Worm (Caenorhabditis elegans) whole organism, early embryonic: ENCODE results near the gene F14D7.12.
A peak's percentile ranks its signal among the peaks of the same experiment; 100 is the strongest.

Experiments used
- B0310.2 ChIP-seq: sonication (generic microtip); optimal IDR thresholded peaks from 2 replicates; lab custom pipeline; 2016; ENCODE audit warnings: mild to moderate bottlenecking, missing genetic modification characterization, missing compliant biosample characterization
- F13C5.2 ChIP-seq: sonication (generic microtip); optimal IDR thresholded peaks from 2 replicates; lab custom pipeline; 2017; ENCODE audit warnings: mild to moderate bottlenecking, missing genetic modification characterization, inconsistent platforms, missing compliant biosample characterization
- aly-1 ChIP-seq: sonication (generic microtip); optimal IDR thresholded peaks from 2 replicates; lab custom pipeline; 2016; ENCODE audit warnings: missing genetic modification characterization, missing compliant biosample characterization
- ama-1 ChIP-seq: fragments of 150-350 bp; optimal IDR thresholded peaks from 2 replicates; lab custom pipeline; 2014
- ceh-13 ChIP-seq: fragments of 200-800 bp; sonication (Bioruptor generic); optimal IDR thresholded peaks from 2 replicates; lab custom pipeline; 2018; ENCODE audit warnings: mild to moderate bottlenecking, missing genetic modification characterization, missing compliant biosample characterization
- ceh-36 ChIP-seq: sonication (generic microtip); optimal IDR thresholded peaks from 2 replicates; lab custom pipeline; 2016; ENCODE audit warnings: missing genetic modification characterization, inconsistent platforms, missing compliant biosample characterization
- ets-7 ChIP-seq: sonication (generic microtip); optimal IDR thresholded peaks from 2 replicates; lab custom pipeline; 2016; ENCODE audit warnings: missing genotype, missing genetic modification characterization, missing compliant biosample characterization
- flt-1 ChIP-seq: fragments of 200-800 bp; sonication (Bioruptor generic); IDR thresholded peaks from 2 replicates; pipeline ENCODE4 v1.3.6; 2022; ENCODE audit warnings: missing genetic modification characterization, missing compliant biosample characterization
- hmbx-1 ChIP-seq: sonication (generic microtip); optimal IDR thresholded peaks from 2 replicates; lab custom pipeline; 2016; ENCODE audit warnings: mild to moderate bottlenecking, missing genetic modification characterization, missing compliant biosample characterization
- hmg-4 ChIP-seq: fragments of 200-800 bp; sonication (Bioruptor generic); optimal IDR thresholded peaks from 2 replicates; lab custom pipeline; 2018; ENCODE audit warnings: mild to moderate bottlenecking, missing genetic modification characterization, missing compliant biosample characterization
- hnd-1 ChIP-seq: sonication (generic microtip); optimal IDR thresholded peaks from 2 replicates; lab custom pipeline; 2016; ENCODE audit warnings: missing genetic modification characterization, missing compliant biosample characterization
- pes-1 ChIP-seq: fragments of 200-800 bp; sonication (Bioruptor generic); IDR thresholded peaks from 2 replicates; pipeline ENCODE4 v1.3.6; 2022; ENCODE audit warnings: missing genetic modification reagents, missing genetic modification characterization, missing compliant biosample characterization
- scrt-1 ChIP-seq: fragments of 200-800 bp; sonication (Bioruptor generic); IDR thresholded peaks from 2 replicates; pipeline ENCODE4 v1.3.6; 2022; ENCODE audit warnings: missing genetic modification characterization, missing compliant biosample characterization
- sea-1 ChIP-seq: fragments of 200-800 bp; sonication (Bioruptor generic); conservative IDR thresholded peaks from 2 replicates; pipeline ENCODE4 v1.3.6; 2022; ENCODE audit warnings: missing genetic modification characterization, missing compliant biosample characterization
- tbx-11 ChIP-seq: fragments of 200-800 bp; sonication (Bioruptor generic); IDR thresholded peaks from 2 replicates; pipeline ENCODE4 v1.3.6; 2022; ENCODE audit warnings: missing genetic modification characterization, missing compliant biosample characterization
- tbx-37 ChIP-seq: fragments of 200-800 bp; sonication (Bioruptor generic); conservative IDR thresholded peaks from 2 replicates; pipeline ENCODE4 v1.3.6; 2022; ENCODE audit warnings: missing genetic modification reagents, missing genetic modification characterization, missing compliant biosample characterization
- tra-4 ChIP-seq: sonication (generic microtip); optimal IDR thresholded peaks from 2 replicates; lab custom pipeline; 2017; ENCODE audit warnings: missing genetic modification characterization, missing compliant biosample characterization

F14D7.12 gene

DNA sequence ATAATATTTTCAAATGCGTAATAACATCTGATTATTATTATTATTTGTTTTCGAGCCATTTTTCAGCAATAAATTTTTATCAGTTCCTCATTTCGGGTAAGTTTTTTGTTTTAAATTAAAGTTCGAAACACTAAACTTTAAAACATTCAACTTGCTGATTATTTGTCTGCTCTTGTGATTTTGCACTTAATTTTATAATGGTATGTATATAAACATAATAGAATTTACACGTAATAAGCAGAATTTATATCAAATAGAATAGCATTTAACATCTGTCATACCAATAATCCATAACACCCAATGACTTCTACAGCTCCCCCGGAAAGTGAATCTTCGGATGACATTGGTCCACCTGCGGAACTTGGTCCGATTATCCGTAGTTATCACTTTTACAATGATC, 33.3 kb downstream of the F14D7.12 start, which contains the start of gene srm-4:
Gene srm-4 (plus strand): TSS at position 301 of the 400 bp plus-strand sequence.
- TF ChIP-seq hmbx-1 (tag; lab: Kevin White, UChicago) (no peak), ama-1 (lab: Kevin White, UChicago) (no peak), tbx-37 (GFP tag; lab: Robert Waterston, UW) (no peak), ceh-13 (GFP tag; lab: Kevin White, UChicago) (no peak)

DNA sequence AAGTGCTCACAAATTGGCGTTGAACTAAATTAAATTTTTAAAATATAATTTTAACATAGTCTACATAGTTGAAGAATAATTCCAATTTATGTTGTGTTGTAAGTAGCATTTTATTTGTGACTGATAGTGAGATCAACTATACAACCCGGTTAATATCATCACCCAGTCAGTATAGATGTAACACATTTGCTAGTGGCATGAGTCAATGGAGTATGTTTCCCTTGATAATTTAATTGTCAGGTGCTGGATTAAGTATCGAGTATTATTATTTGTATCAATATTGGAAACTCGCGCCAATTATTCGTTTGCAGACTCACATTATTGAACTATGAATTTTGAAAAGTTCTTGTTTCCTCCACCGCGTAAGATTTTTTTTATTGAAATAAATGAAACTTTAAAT, 35.1 kb downstream of the F14D7.12 start, which contains the start of gene srm-5:
Gene srm-5 (plus strand): TSS at position 301 of the 400 bp plus-strand sequence.
- TF ChIP-seq hnd-1 (tag; lab: Kevin White, UChicago): no peak
- TF ChIP-seq flt-1 (GFP tag; lab: Robert Waterston, UW): no peak
- no peak for TF ChIP-seq aly-1 (tag; lab: Kevin White, UChicago)
- no peak for TF ChIP-seq tbx-11 (GFP tag; lab: Robert Waterston, UW)
- no peak for TF ChIP-seq ama-1 (lab: Kevin White, UChicago)
- TF ChIP-seq B0310.2 (tag; lab: Kevin White, UChicago): no peak
- TF ChIP-seq hmbx-1 (tag; lab: Kevin White, UChicago): no peak
- TF ChIP-seq ceh-36 (tag; lab: Kevin White, UChicago): no peak
- no peak for TF ChIP-seq tra-4 (tag; lab: Kevin White, UChicago)
- TF ChIP-seq hmg-4 (GFP tag; lab: Kevin White, UChicago): no peak
- no peak for TF ChIP-seq pes-1 (GFP tag; lab: Robert Waterston, UW)
- no peak for TF ChIP-seq scrt-1 (GFP tag; lab: Robert Waterston, UW)
- no peak for TF ChIP-seq ceh-13 (GFP tag; lab: Kevin White, UChicago)
- no peak for TF ChIP-seq sea-1
- no peak for TF ChIP-seq ets-7
- no peak for TF ChIP-seq F13C5.2 (tag; lab: Kevin White, UChicago)
- TF ChIP-seq tbx-37 (GFP tag; lab: Robert Waterston, UW): no peak

ce11 chrV:14336655-14337054, 36.8 kb downstream of the F14D7.12 start, which contains the start of gene srm-6:
Gene srm-6, plus strand, starts transcription at chrV:14336955.
- TF ChIP-seq scrt-1 (GFP tag; lab: Robert Waterston, UW) (no peak), hmbx-1 (tag; lab: Kevin White, UChicago) (no peak), sea-1 (no peak), aly-1 (tag; lab: Kevin White, UChicago) (no peak), tra-4 (tag; lab: Kevin White, UChicago) (no peak), B0310.2 (tag; lab: Kevin White, UChicago) (no peak), ceh-36 (tag; lab: Kevin White, UChicago) (no peak), ama-1 (lab: Kevin White, UChicago) (no peak), pes-1 (GFP tag; lab: Robert Waterston, UW) (no peak), ceh-13 (GFP tag; lab: Kevin White, UChicago) (no peak), hmg-4 (GFP tag; lab: Kevin White, UChicago) (no peak)

DNA sequence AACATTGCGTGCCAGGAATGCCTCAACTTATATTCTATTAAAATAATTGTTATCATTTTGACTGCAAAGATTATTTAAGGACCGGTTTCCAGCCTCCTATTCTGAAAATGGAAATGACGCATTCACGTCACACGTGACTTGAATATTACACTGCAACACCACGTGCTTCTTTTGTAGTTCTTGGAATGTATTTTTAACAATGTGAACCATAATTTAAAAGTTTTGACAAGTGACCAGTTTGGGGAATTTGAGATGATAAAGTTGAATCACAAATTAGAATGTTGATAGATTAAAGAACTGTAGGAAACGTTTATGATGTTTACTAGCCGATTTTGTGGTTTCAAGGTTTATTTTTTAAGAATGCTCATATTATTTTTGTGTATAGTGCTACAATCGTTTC, 41.9 kb downstream of the F14D7.12 start, which contains the start of gene F47B8.10:
Gene F47B8.10 (plus strand): TSS at position 301 of the 400 bp plus-strand sequence.
- TF ChIP-seq tbx-37 (GFP tag; lab: Robert Waterston, UW): no peak
- no peak for TF ChIP-seq tbx-11 (GFP tag; lab: Robert Waterston, UW)
- TF ChIP-seq hmg-4 (GFP tag; lab: Kevin White, UChicago): no peak
- no peak for TF ChIP-seq hnd-1 (tag; lab: Kevin White, UChicago)
- no peak for TF ChIP-seq hmbx-1 (tag; lab: Kevin White, UChicago)
- no peak for TF ChIP-seq ceh-36 (tag; lab: Kevin White, UChicago)
- TF ChIP-seq ceh-13 (GFP tag; lab: Kevin White, UChicago): no peak
- no peak for TF ChIP-seq sea-1
- no peak for TF ChIP-seq ama-1 (lab: Kevin White, UChicago)
- TF ChIP-seq flt-1 (GFP tag; lab: Robert Waterston, UW): no peak
- no peak for TF ChIP-seq ets-7
- no peak for TF ChIP-seq B0310.2 (tag; lab: Kevin White, UChicago)
- TF ChIP-seq aly-1 (tag; lab: Kevin White, UChicago): no peak
- no peak for TF ChIP-seq F13C5.2 (tag; lab: Kevin White, UChicago)
- TF ChIP-seq pes-1 (GFP tag; lab: Robert Waterston, UW): no peak
- no peak for TF ChIP-seq scrt-1 (GFP tag; lab: Robert Waterston, UW)
- no peak for TF ChIP-seq tra-4 (tag; lab: Kevin White, UChicago)

- peak; percentile 19; the same call in 1 of the 2 replicates for TF ChIP-seq tbx-37 (GFP tag; lab: Robert Waterston, UW)
- TF ChIP-seq ets-7: peak; percentile 28
- no peak for TF ChIP-seq ceh-36 (tag; lab: Kevin White, UChicago)
- no peak for TF ChIP-seq scrt-1 (GFP tag; lab: Robert Waterston, UW)
- no peak for TF ChIP-seq hmg-4 (GFP tag; lab: Kevin White, UChicago)
- no peak for TF ChIP-seq tbx-11 (GFP tag; lab: Robert Waterston, UW)
- TF ChIP-seq F13C5.2 (tag; lab: Kevin White, UChicago): peak; percentile 75
- no peak for TF ChIP-seq flt-1 (GFP tag; lab: Robert Waterston, UW)
These were observed 47.5 kb downstream of the F14D7.12 start, which contains the start of gene cept-2 for ce11 chrV:14347234-14347826. Gene cept-2, plus strand, starts transcription at chrV:14347766.
